Fruit fly (Drosophila melanogaster) whole organism, embryonic: ENCODE data around the gene FipoQ.
A peak's percentile ranks its signal among the peaks of the same experiment; 100 is the strongest.

Experiments
- Blimp-1 ChIP-seq: fragments of 200-800 bp; sonication (Bioruptor generic); optimal IDR thresholded peaks from 3 replicates; lab custom pipeline; 2018; ENCODE audit warnings: missing biosample characterization, missing genetic modification characterization, mild to moderate bottlenecking, moderate library complexity, missing genetic modification reagents
- Bteb2 ChIP-seq: fragments of 200-800 bp; sonication (Bioruptor generic); optimal IDR thresholded peaks from 2 replicates; lab custom pipeline; 2016; ENCODE audit warnings: missing biosample characterization, missing genetic modification characterization
- CG10274 ChIP-seq: fragments of 200-800 bp; sonication (Bioruptor generic); optimal IDR thresholded peaks from 3 replicates; lab custom pipeline; 2017; ENCODE audit warnings: missing biosample characterization, mild to moderate bottlenecking, missing genetic modification characterization
- CG10462 ChIP-seq: fragments of 200-800 bp; sonication (Bioruptor generic); optimal IDR thresholded peaks from 2 replicates; lab custom pipeline; 2016; ENCODE audit warnings: missing biosample characterization, missing genetic modification characterization
- CG12155 ChIP-seq: fragments of 200-800 bp; sonication (Bioruptor generic); optimal IDR thresholded peaks from 3 replicates; lab custom pipeline; 2016; ENCODE audit warnings: missing biosample characterization, missing genetic modification characterization
- CG12299 ChIP-seq: fragments of 200-800 bp; sonication (Bioruptor generic); optimal IDR thresholded peaks from 2 replicates; lab custom pipeline; 2018; ENCODE audit warnings: missing biosample characterization, mild to moderate bottlenecking, missing genetic modification characterization
- CG15514 ChIP-seq: fragments of 200-800 bp; sonication (Bioruptor generic); optimal IDR thresholded peaks from 3 replicates; lab custom pipeline; 2017; ENCODE audit warnings: missing biosample characterization, missing genetic modification characterization, mild to moderate bottlenecking, moderate library complexity, missing genetic modification reagents
- CG16779 ChIP-seq: fragments of 200-800 bp; sonication (Bioruptor generic); IDR thresholded peaks from 2 replicates; pipeline ENCODE4 v1.3.6; 2022; ENCODE audit warnings: missing biosample characterization, missing genetic modification characterization
- CG18619 ChIP-seq: fragments of 200-800 bp; sonication (Bioruptor generic); optimal IDR thresholded peaks from 3 replicates; lab custom pipeline; 2017; ENCODE audit warnings: missing biosample characterization, mild to moderate bottlenecking, missing genetic modification characterization
- CG2120 ChIP-seq: fragments of 200-800 bp; sonication (Bioruptor generic); optimal IDR thresholded peaks from 3 replicates; lab custom pipeline; 2016; ENCODE audit warnings: missing biosample characterization, missing genetic modification characterization
- CG30020 ChIP-seq: fragments of 200-800 bp; optimal IDR thresholded peaks from 2 replicates; lab custom pipeline; 2019; ENCODE audit warnings: missing biosample characterization, mild to moderate bottlenecking, missing genetic modification characterization, moderate library complexity
- CG3847 ChIP-seq: fragments of 200-800 bp; sonication (Bioruptor generic); IDR thresholded peaks from 2 replicates; pipeline ENCODE4 v1.3.6; 2022; ENCODE audit warnings: missing biosample characterization, missing genetic modification characterization
- CG42726 ChIP-seq: fragments of 200-800 bp; sonication (Bioruptor generic); IDR thresholded peaks from 2 replicates; pipeline ENCODE4 v1.3.6; 2022; ENCODE audit warnings: missing biosample characterization, missing genetic modification characterization; ENCODE audit not compliant: partially characterized antibody
- CG8388 ChIP-seq: fragments of 200-800 bp; sonication (Bioruptor generic); optimal IDR thresholded peaks from 2 replicates; lab custom pipeline; 2019; ENCODE audit warnings: missing biosample characterization, mild to moderate bottlenecking, missing genetic modification characterization, moderate library complexity
- CG9609 ChIP-seq: fragments of 200-800 bp; sonication (Bioruptor generic); optimal IDR thresholded peaks from 3 replicates; lab custom pipeline; 2016; ENCODE audit warnings: missing biosample characterization, missing genetic modification characterization
- CG9727 ChIP-seq: fragments of 200-800 bp; sonication (Bioruptor generic); optimal IDR thresholded peaks from 3 replicates; lab custom pipeline; 2017; ENCODE audit warnings: missing biosample characterization, mild to moderate bottlenecking, missing genetic modification characterization
- D ChIP-seq, 2 experiments: fragments of 200-800 bp in 1 of 2; fragments of >200 bp in 1 of 2; sonication (Bioruptor generic) in 1 of 2; optimal IDR thresholded peaks; 2 replicates in 1 of 2; 3 replicates in 1 of 2; lab custom pipeline; 2017; ENCODE audit warnings: mild to moderate bottlenecking in 1 of 2, missing biosample characterization in 1 of 2, missing genetic modification characterization in 1 of 2, missing genetic modification reagents in 1 of 2
- Dfd ChIP-seq, 2 experiments: fragments of >200 bp; optimal IDR thresholded peaks; 2 replicates each; lab custom pipeline; 2017; ENCODE audit warnings: missing biosample characterization in 2 of 2, missing genetic modification characterization in 2 of 2
- ERR ChIP-seq: fragments of 200-800 bp; sonication (Bioruptor generic); optimal IDR thresholded peaks from 2 replicates; lab custom pipeline; 2016; ENCODE audit warnings: missing biosample characterization, missing genetic modification characterization
- GATAe ChIP-seq: fragments of 200-800 bp; sonication (Bioruptor generic); conservative IDR thresholded peaks from 2 replicates; pipeline ENCODE4 v1.3.6; 2022; ENCODE audit warnings: missing biosample characterization, missing genetic modification characterization
- HHEX ChIP-seq: fragments of 200-800 bp; sonication (Bioruptor generic); optimal IDR thresholded peaks from 3 replicates; lab custom pipeline; 2017; ENCODE audit warnings: missing biosample characterization, mild to moderate bottlenecking, missing genetic modification characterization, missing genetic modification reagents
- Hmr ChIP-seq: fragments of 200-800 bp; sonication (Bioruptor generic); optimal IDR thresholded peaks from 3 replicates; lab custom pipeline; 2017; ENCODE audit warnings: mild to moderate bottlenecking, missing biosample characterization, missing genetic modification reagents, missing genetic modification characterization
- NK7.1 ChIP-seq: fragments of 200-800 bp; sonication (Bioruptor generic); optimal IDR thresholded peaks from 3 replicates; lab custom pipeline; 2016; ENCODE audit warnings: missing biosample characterization, missing genetic modification characterization
- Neu2 ChIP-seq: fragments of 200-800 bp; sonication (Bioruptor generic); optimal IDR thresholded peaks from 3 replicates; lab custom pipeline; 2016; ENCODE audit warnings: missing biosample characterization, missing genetic modification characterization, borderline replicate concordance
- Nf-YA ChIP-seq: fragments of 200-800 bp; sonication (Bioruptor generic); IDR thresholded peaks from 2 replicates; pipeline ENCODE4 v1.3.6; 2022; ENCODE audit warnings: missing biosample characterization, missing genetic modification characterization
- Nf-YB ChIP-seq: fragments of 200-800 bp; sonication (Bioruptor generic); optimal IDR thresholded peaks from 3 replicates; lab custom pipeline; 2019; ENCODE audit warnings: missing biosample characterization, mild to moderate bottlenecking, missing genetic modification characterization, moderate library complexity
- Trl ChIP-seq, 3 experiments: fragments of >200 bp in 2 of 3; fragments of 200-800 bp in 1 of 3; sonication (Bioruptor generic) in 1 of 3; optimal IDR thresholded peaks; 2 replicates in 1 of 3; 3 replicates in 2 of 3; lab custom pipeline; 2016 to 2017; ENCODE audit warnings: missing biosample characterization in 1 of 3, missing genetic modification characterization in 1 of 3
- Xbp1 ChIP-seq: fragments of 200-800 bp; sonication (Bioruptor generic); optimal IDR thresholded peaks from 3 replicates; lab custom pipeline; 2016; ENCODE audit warnings: missing biosample characterization, mild to moderate bottlenecking, missing genetic modification characterization
- Xrp1 ChIP-seq: fragments of 200-800 bp; sonication (Bioruptor generic); IDR thresholded peaks from 2 replicates; pipeline ENCODE4 v1.3.6; 2022; ENCODE audit warnings: missing biosample characterization, missing genetic modification characterization
- amos ChIP-seq: fragments of 200-800 bp; sonication (Bioruptor generic); IDR thresholded peaks from 2 replicates; pipeline ENCODE4 v1.3.6; 2022; ENCODE audit warnings: missing biosample characterization, missing genetic modification characterization; ENCODE audit not compliant: partially characterized antibody
- bowl ChIP-seq: fragments of 200-800 bp; sonication (Bioruptor generic); IDR thresholded peaks from 2 replicates; pipeline ENCODE4 v1.3.6; 2022; ENCODE audit warnings: missing biosample characterization, missing genetic modification characterization
- br ChIP-seq: fragments of >200 bp; optimal IDR thresholded peaks from 2 replicates; lab custom pipeline; 2017
- cad ChIP-seq: fragments of >200 bp; optimal IDR thresholded peaks from 2 replicates; lab custom pipeline; 2017; ENCODE audit warnings: missing biosample characterization, missing genetic modification characterization
- chinmo ChIP-seq: fragments of 200-800 bp; sonication (Bioruptor generic); IDR thresholded peaks from 4 replicates; pipeline ENCODE4 v1.3.6; 2022; ENCODE audit warnings: missing biosample characterization, missing genetic modification characterization; ENCODE audit not compliant: partially characterized antibody
- croc ChIP-seq: fragments of 200-800 bp; sonication (Bioruptor generic); conservative IDR thresholded peaks from 3 replicates; pipeline ENCODE4 v1.3.6; 2022; ENCODE audit warnings: missing biosample characterization, missing genetic modification characterization
- crp ChIP-seq, 2 experiments: fragments of 200-800 bp; sonication (Bioruptor generic); optimal IDR thresholded peaks; 2 replicates in 1 of 2; 3 replicates in 1 of 2; lab custom pipeline; 2017; ENCODE audit warnings: missing biosample characterization in 2 of 2, missing genetic modification characterization in 2 of 2, mild to moderate bottlenecking in 1 of 2, moderate library complexity in 1 of 2
- danr ChIP-seq: fragments of 200-800 bp; sonication (Bioruptor generic); IDR thresholded peaks from 2 replicates; pipeline ENCODE4 v1.3.6; 2022; ENCODE audit warnings: missing biosample characterization, missing genetic modification characterization
- exex ChIP-seq: fragments of 200-800 bp; sonication (Bioruptor generic); optimal IDR thresholded peaks from 4 replicates; lab custom pipeline; 2018; ENCODE audit warnings: missing biosample characterization, mild to moderate bottlenecking, missing genetic modification characterization, moderate library complexity
- gcm ChIP-seq: fragments of 200-800 bp; sonication (Bioruptor generic); optimal IDR thresholded peaks from 2 replicates; lab custom pipeline; 2019; ENCODE audit warnings: missing biosample characterization, mild to moderate bottlenecking, missing genetic modification characterization, moderate library complexity
- hb ChIP-seq: fragments of 200-800 bp; sonication (Bioruptor generic); IDR thresholded peaks from 3 replicates; pipeline ENCODE4 v1.3.6; 2022; ENCODE audit warnings: missing biosample characterization, missing genetic modification characterization; ENCODE audit not compliant: partially characterized antibody
- hbn ChIP-seq: fragments of 200-800 bp; sonication (Bioruptor generic); IDR thresholded peaks from 2 replicates; pipeline ENCODE4 v1.3.6; 2022; ENCODE audit warnings: missing biosample characterization, missing genetic modification characterization; ENCODE audit not compliant: partially characterized antibody
- kah ChIP-seq: fragments of 200-800 bp; sonication (Bioruptor generic); optimal IDR thresholded peaks from 2 replicates; lab custom pipeline; 2018; ENCODE audit warnings: missing biosample characterization, mild to moderate bottlenecking, missing genetic modification characterization
- pb ChIP-seq: fragments of 200-800 bp; sonication (Bioruptor generic); optimal IDR thresholded peaks from 3 replicates; lab custom pipeline; 2016; ENCODE audit warnings: missing biosample characterization, missing genetic modification characterization
- pita ChIP-seq: fragments of 200-800 bp; sonication (Bioruptor generic); optimal IDR thresholded peaks from 2 replicates; lab custom pipeline; 2017; ENCODE audit warnings: missing biosample characterization, mild to moderate bottlenecking, missing genetic modification characterization
- sens ChIP-seq: fragments of 200-800 bp; sonication (Bioruptor generic); peaks from one replicate; lab custom pipeline; 2016; ENCODE audit warnings: missing biosample characterization, missing genetic modification characterization
- sens-2 ChIP-seq: fragments of 200-800 bp; sonication (Bioruptor generic); IDR thresholded peaks from 2 replicates; pipeline ENCODE4 v1.3.6; 2022; ENCODE audit warnings: missing biosample characterization, missing genetic modification characterization
- unc-4 ChIP-seq: fragments of 200-800 bp; sonication (Bioruptor generic); IDR thresholded peaks from 2 replicates; pipeline ENCODE4 v1.3.6; 2022; ENCODE audit warnings: missing biosample characterization, missing genetic modification characterization; ENCODE audit not compliant: partially characterized antibody
- zfh1 ChIP-seq: fragments of 200-800 bp; sonication (Bioruptor generic); IDR thresholded peaks from 3 replicates; pipeline ENCODE4 v1.3.6; 2022; ENCODE audit warnings: missing biosample characterization, missing genetic modification characterization

Gene FipoQ

dm6 chr3R:29540948-29541741, 46.6 kb downstream of the FipoQ start (continued):
- TF ChIP-seq CG15514 (GFP tag; lab: Kevin White, UChicago) (no peak), pb (GFP tag; lab: Kevin White, UChicago) (no peak), CG12299 (tag; lab: Kevin White, UChicago) (no peak), Nf-YB (GFP tag; lab: Kevin White, UChicago) (no peak), gcm (GFP tag; lab: Kevin White, UChicago) (peak; percentile 16), GATAe (GFP tag; lab: Robert Waterston, UW) (no peak), CG30020 (tag; lab: Kevin White, UChicago) (no peak), CG10274 (no peak), Xbp1 (no peak), sens (GFP tag; lab: Kevin White, UChicago) (peak; percentile 94), CG9727 (GFP tag; lab: Kevin White, UChicago) (peak; percentile 71), NK7.1 (GFP tag; lab: Kevin White, UChicago) (no peak), CG12155 (no peak), hb (GFP tag; lab: Robert Waterston, UW) (no peak), Nf-YA (no peak), unc-4 (GFP tag; lab: Robert Waterston, UW) (no peak), Trl (optimal IDR thresholded peaks at IDR 0.05; lab: Kevin White, UChicago) (no peak), Trl (GFP tag; optimal IDR thresholded peaks at IDR 0.05; lab: Kevin White, UChicago) (no peak), crp (GFP tag; optimal IDR thresholded peaks at IDR 0.05; lab: Kevin White, UChicago) (no peak), kah (GFP tag; lab: Kevin White, UChicago) (no peak), CG8388 (peak; percentile 15), bowl (no peak), Blimp-1 (GFP tag; lab: Kevin White, UChicago) (peak; percentile 3), Bteb2 (GFP tag; lab: Kevin White, UChicago) (no peak), D (optimal IDR thresholded peaks at IDR 0.05; lab: Kevin White, UChicago) (no peak), D (GFP tag; optimal IDR thresholded peaks at IDR 0.05; lab: Kevin White, UChicago) (peak; percentile 41), CG18619 (GFP tag; lab: Kevin White, UChicago) (no peak), amos (no peak), CG3847 (GFP tag; lab: Robert Waterston, UW) (no peak), HHEX (no peak), hbn (GFP tag; lab: Robert Waterston, UW) (no peak), Neu2 (no peak), Hmr (GFP tag; lab: Kevin White, UChicago) (no peak), CG16779 (GFP tag; lab: Robert Waterston, UW) (no peak), pita (GFP tag; lab: Kevin White, UChicago) (no peak), br (no peak), exex (tag; lab: Kevin White, UChicago) (no peak), croc (no peak), CG42726 (GFP tag; lab: Robert Waterston, UW) (no peak), danr (GFP tag; lab: Robert Waterston, UW) (no peak), zfh1 (GFP tag; lab: Robert Waterston, UW) (0 out of 3 replicates have a peak, but pooled peaks have one; percentile 42), Xrp1 (GFP tag; lab: Robert Waterston, UW) (peak; percentile 62; the same call in 1 of the 2 replicates), chinmo (no peak), CG10462 (no peak), CG9609 (GFP tag; lab: Kevin White, UChicago) (no peak), ERR (no peak), CG2120 (GFP tag; lab: Kevin White, UChicago) (no peak), sens-2 (GFP tag; lab: Robert Waterston, UW) (no peak), Dfd (GFP tag; optimal IDR thresholded peaks at IDR 0.05; lab: Kevin White, UChicago) (no peak), cad (GFP tag; lab: Kevin White, UChicago) (no peak)
